Worm (Caenorhabditis elegans) whole organism, mixed stage, embryonic: ENCODE results near the gene B0462.5.

Experiments
- M03D4.4 ChIP-seq: sonication (generic microtip); optimal IDR thresholded peaks from 2 replicates; lab custom pipeline; 2017; ENCODE audit warnings: mild to moderate bottlenecking, missing genetic modification characterization, missing compliant biosample characterization
- bed-3 ChIP-seq: fragments of 200-800 bp; sonication (Bioruptor generic); optimal IDR thresholded peaks from 3 replicates; lab custom pipeline; 2018; ENCODE audit warnings: mild to moderate bottlenecking, missing genetic modification characterization, moderate library complexity, missing compliant biosample characterization
- blmp-1 ChIP-seq: fragments of 150-350 bp; optimal IDR thresholded peaks from 2 replicates; lab custom pipeline; 2014; ENCODE audit warnings: missing biosample characterization, missing genetic modification characterization
- ceh-39 ChIP-seq: fragments of 150-350 bp; optimal IDR thresholded peaks from 2 replicates; lab custom pipeline; 2014; ENCODE audit warnings: missing biosample characterization, missing genetic modification characterization
- ceh-43 ChIP-seq: fragments of 200-800 bp; sonication (Bioruptor generic); optimal IDR thresholded peaks from 2 replicates; lab custom pipeline; 2018; ENCODE audit warnings: mild to moderate bottlenecking, missing genetic modification characterization, moderate library complexity, missing compliant biosample characterization
- ceh-83 ChIP-seq: fragments of 200-800 bp; sonication (Bioruptor generic); optimal IDR thresholded peaks from 2 replicates; lab custom pipeline; 2018; ENCODE audit warnings: mild to moderate bottlenecking, missing genetic modification characterization, missing compliant biosample characterization
- ces-1 ChIP-seq: fragments of 150-350 bp; optimal IDR thresholded peaks from 2 replicates; lab custom pipeline; 2014; ENCODE audit warnings: missing biosample characterization, missing genetic modification reagents, missing genetic modification characterization
- cnd-1 ChIP-seq: fragments of 200-800 bp; sonication (Bioruptor generic); optimal IDR thresholded peaks from 2 replicates; lab custom pipeline; 2018; ENCODE audit warnings: mild to moderate bottlenecking, missing genetic modification characterization, missing compliant biosample characterization
- drap-1 ChIP-seq: fragments of 200-800 bp; sonication (Bioruptor generic); optimal IDR thresholded peaks from 3 replicates; lab custom pipeline; 2018; ENCODE audit warnings: mild to moderate bottlenecking, missing genetic modification characterization, missing compliant biosample characterization
- elt-3 ChIP-seq: fragments of 150-350 bp; optimal IDR thresholded peaks from 2 replicates; lab custom pipeline; 2014; ENCODE audit warnings: missing biosample characterization, missing genetic modification characterization
- flh-1 ChIP-seq: fragments of 200-800 bp; sonication (Bioruptor generic); optimal IDR thresholded peaks from 2 replicates; lab custom pipeline; 2018; ENCODE audit warnings: mild to moderate bottlenecking, missing genetic modification characterization, moderate library complexity, missing compliant biosample characterization
- lin-13 ChIP-seq: fragments of 150-350 bp; optimal IDR thresholded peaks from 2 replicates; lab custom pipeline; 2014; ENCODE audit warnings: missing biosample characterization, missing genetic modification characterization
- lin-32 ChIP-seq: fragments of 200-800 bp; sonication (Bioruptor generic); optimal IDR thresholded peaks from 2 replicates; lab custom pipeline; 2018; ENCODE audit warnings: mild to moderate bottlenecking, missing genetic modification characterization, missing compliant biosample characterization
- lsy-2 ChIP-seq: fragments of 150-350 bp; optimal IDR thresholded peaks from 2 replicates; lab custom pipeline; 2014; ENCODE audit warnings: missing biosample characterization, missing genetic modification characterization
- mab-5 ChIP-seq: fragments of 150-350 bp; optimal IDR thresholded peaks from 2 replicates; lab custom pipeline; 2014; ENCODE audit warnings: missing biosample characterization, missing genetic modification characterization
- mep-1 ChIP-seq: fragments of 150-350 bp; optimal IDR thresholded peaks from 2 replicates; lab custom pipeline; 2017; ENCODE audit warnings: missing biosample characterization, missing genetic modification reagents, missing genetic modification characterization, inconsistent platforms
- mls-2 ChIP-seq: sonication (generic microtip); optimal IDR thresholded peaks from 2 replicates; lab custom pipeline; 2016; ENCODE audit warnings: mild to moderate bottlenecking, missing genetic modification characterization, moderate library complexity, missing compliant biosample characterization
- nhr-12 ChIP-seq: fragments of 150-350 bp; optimal IDR thresholded peaks from 2 replicates; lab custom pipeline; 2014; ENCODE audit warnings: missing biosample characterization, missing genetic modification characterization
- nhr-2 ChIP-seq: fragments of 150-350 bp; optimal IDR thresholded peaks from 2 replicates; lab custom pipeline; 2014; ENCODE audit warnings: missing biosample characterization, missing genetic modification characterization
- nhr-237 ChIP-seq: fragments of 150-350 bp; optimal IDR thresholded peaks from 2 replicates; lab custom pipeline; 2014; ENCODE audit warnings: missing biosample characterization, missing genetic modification characterization
- nhr-76 ChIP-seq: sonication (generic microtip); optimal IDR thresholded peaks from 2 replicates; lab custom pipeline; 2017; ENCODE audit warnings: missing biosample characterization, missing genetic modification characterization
- pha-4 ChIP-seq: fragments of 150-350 bp; optimal IDR thresholded peaks from 2 replicates; lab custom pipeline; 2018; ENCODE audit warnings: missing biosample characterization, missing genetic modification reagents, missing genetic modification characterization
- sem-2 ChIP-seq: fragments of 200-800 bp; sonication (Bioruptor generic); optimal IDR thresholded peaks from 2 replicates; lab custom pipeline; 2018; ENCODE audit warnings: mild to moderate bottlenecking, missing genetic modification characterization, missing compliant biosample characterization
- snpc-4 ChIP-seq: fragments of 150-350 bp; optimal IDR thresholded peaks from 2 replicates; lab custom pipeline; 2014; ENCODE audit warnings: missing biosample characterization, missing genetic modification characterization
- sptf-1 ChIP-seq: sonication (generic microtip); optimal IDR thresholded peaks from 2 replicates; lab custom pipeline; 2017; ENCODE audit warnings: mild to moderate bottlenecking, missing genetic modification characterization, moderate library complexity, missing compliant biosample characterization
- tbx-8 ChIP-seq: fragments of 200-800 bp; sonication (Bioruptor generic); optimal IDR thresholded peaks from 2 replicates; lab custom pipeline; 2018; ENCODE audit warnings: mild to moderate bottlenecking, missing genetic modification characterization, moderate library complexity, missing compliant biosample characterization
- unc-120 ChIP-seq: sonication (generic microtip); optimal IDR thresholded peaks from 2 replicates; lab custom pipeline; 2017; ENCODE audit warnings: missing genetic modification characterization, missing compliant biosample characterization; ENCODE audit not compliant: poor library complexity, severe bottlenecking
- unc-39 ChIP-seq: fragments of 150-350 bp; optimal IDR thresholded peaks from 2 replicates; lab custom pipeline; 2014; ENCODE audit warnings: missing biosample characterization, missing genetic modification characterization
- unc-62 ChIP-seq: fragments of 150-350 bp; optimal IDR thresholded peaks from 2 replicates; lab custom pipeline; 2014; ENCODE audit warnings: missing biosample characterization, missing genetic modification reagents, missing genetic modification characterization
- zip-8 ChIP-seq: fragments of 150-350 bp; optimal IDR thresholded peaks from 2 replicates; lab custom pipeline; 2014; ENCODE audit warnings: missing biosample characterization, missing genetic modification characterization

The B0462.5 gene

DNA sequence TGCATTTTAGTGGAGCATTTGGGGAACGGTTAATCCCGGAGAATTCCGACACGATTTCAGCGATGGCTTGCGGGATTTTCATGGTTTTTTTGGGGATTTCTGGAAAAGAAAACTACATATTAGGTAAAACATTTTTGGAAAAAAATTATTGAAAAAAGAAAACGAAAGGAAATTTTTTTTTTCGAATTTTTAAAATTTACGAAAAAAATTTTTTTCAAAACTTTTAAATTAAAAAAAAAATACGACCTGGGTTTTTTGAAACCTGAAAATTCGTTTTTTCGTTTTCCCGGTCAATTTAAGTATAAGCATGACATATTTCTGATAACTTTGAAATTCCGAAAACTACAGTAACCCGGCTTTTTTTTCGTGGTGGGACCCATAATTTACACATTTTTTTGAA, 16.7 kb upstream of the B0462.5 start, which contains the start of gene C08E8.10:
Gene C08E8.10 (minus strand): TSS at position 101 of the 400 bp plus-strand sequence.
- TF ChIP-seq nhr-237 (tag; lab: Kevin White, UChicago) (no peak), unc-120 (tag; lab: Kevin White, UChicago) (no peak), M03D4.4 (tag; lab: Kevin White, UChicago) (no peak), blmp-1 (tag; lab: Kevin White, UChicago) (no peak), nhr-2 (tag; lab: Kevin White, UChicago) (no peak), zip-8 (tag; lab: Kevin White, UChicago) (no peak), mab-5 (tag; lab: Kevin White, UChicago) (no peak), lin-32 (no peak), nhr-12 (tag; lab: Kevin White, UChicago) (no peak), cnd-1 (tag; lab: Kevin White, UChicago) (no peak), bed-3 (GFP tag; lab: Kevin White, UChicago) (no peak), pha-4 (tag; lab: Kevin White, UChicago) (no peak)

- TF ChIP-seq bed-3 (GFP tag; lab: Kevin White, UChicago) (no peak), ces-1 (GFP tag; lab: Kevin White, UChicago) (no peak), snpc-4 (tag; lab: Kevin White, UChicago) (no peak), blmp-1 (tag; lab: Kevin White, UChicago) (no peak), sem-2 (GFP tag; lab: Kevin White, UChicago) (no peak), drap-1 (GFP tag; lab: Kevin White, UChicago) (no peak), nhr-2 (tag; lab: Kevin White, UChicago) (no peak), lin-32 (no peak), mls-2 (tag; lab: Kevin White, UChicago) (no peak), lin-13 (tag; lab: Kevin White, UChicago) (no peak), ceh-39 (tag; lab: Kevin White, UChicago) (no peak), nhr-12 (tag; lab: Kevin White, UChicago) (no peak), cnd-1 (tag; lab: Kevin White, UChicago) (no peak), mep-1 (tag; lab: Kevin White, UChicago) (no peak)
These were observed 14.5 kb upstream of the B0462.5 start for ce11 chrV:18337643-18338042.

ce11 chrV:18331086-18331485, 8.0 kb upstream of the B0462.5 start, which contains the start of gene B0462.4:
Gene B0462.4 (minus strand): TSS chrV:18331186.
- TF ChIP-seq flh-1 (no peak), unc-62 (GFP tag; lab: Kevin White, UChicago) (no peak), pha-4 (tag; lab: Kevin White, UChicago) (no peak), drap-1 (GFP tag; lab: Kevin White, UChicago) (no peak), unc-120 (tag; lab: Kevin White, UChicago) (no peak), tbx-8 (no peak), sem-2 (GFP tag; lab: Kevin White, UChicago) (no peak), blmp-1 (tag; lab: Kevin White, UChicago) (no peak), ceh-83 (GFP tag; lab: Kevin White, UChicago) (no peak), sptf-1 (tag; lab: Kevin White, UChicago) (no peak), ceh-43 (no peak), mls-2 (tag; lab: Kevin White, UChicago) (no peak), nhr-76 (tag; lab: Kevin White, UChicago) (no peak), lsy-2 (no peak), elt-3 (tag; lab: Kevin White, UChicago) (no peak), bed-3 (GFP tag; lab: Kevin White, UChicago) (no peak), M03D4.4 (tag; lab: Kevin White, UChicago) (no peak), lin-13 (tag; lab: Kevin White, UChicago) (no peak)

DNA sequence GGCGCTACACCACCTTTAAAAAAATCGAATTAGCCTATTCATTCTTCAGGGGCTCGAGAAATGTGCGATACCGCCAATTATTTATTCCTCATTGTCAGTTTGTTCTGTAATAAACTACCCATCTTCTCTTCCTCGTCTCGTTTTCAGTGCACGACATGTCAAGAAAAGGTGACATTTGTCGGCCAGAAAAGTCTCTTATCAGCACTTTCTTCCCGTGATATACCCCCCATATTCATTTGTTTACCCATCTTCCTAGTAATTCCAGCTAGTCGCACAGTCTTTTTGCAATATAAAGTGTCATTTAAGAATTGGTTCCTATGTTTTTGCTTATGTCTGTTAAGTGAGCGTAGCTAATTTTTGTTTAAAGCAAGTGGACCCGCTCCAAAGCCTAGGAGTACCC, 1.4 kb upstream of the B0462.5 start:
- TF ChIP-seq lin-32, result no peak
- TF ChIP-seq nhr-12 (tag; lab: Kevin White, UChicago), result no peak
- TF ChIP-seq nhr-237 (tag; lab: Kevin White, UChicago), result no peak
- TF ChIP-seq lsy-2, result no peak
- TF ChIP-seq ceh-39 (tag; lab: Kevin White, UChicago), result no peak
- no peak for TF ChIP-seq ceh-83 (GFP tag; lab: Kevin White, UChicago)
- TF ChIP-seq M03D4.4 (tag; lab: Kevin White, UChicago), result no peak
- no peak for TF ChIP-seq nhr-2 (tag; lab: Kevin White, UChicago)
- TF ChIP-seq ces-1 (GFP tag; lab: Kevin White, UChicago), result no peak
- no peak for TF ChIP-seq ceh-43
- no peak for TF ChIP-seq pha-4 (tag; lab: Kevin White, UChicago)
- TF ChIP-seq blmp-1 (tag; lab: Kevin White, UChicago), result no peak

- TF ChIP-seq blmp-1 (tag; lab: Kevin White, UChicago) (no peak), sem-2 (GFP tag; lab: Kevin White, UChicago) (no peak), lin-13 (tag; lab: Kevin White, UChicago) (no peak), nhr-76 (tag; lab: Kevin White, UChicago) (no peak), unc-39 (tag; lab: Kevin White, UChicago) (no peak), snpc-4 (tag; lab: Kevin White, UChicago) (no peak), elt-3 (tag; lab: Kevin White, UChicago) (no peak), ceh-43 (no peak), unc-120 (tag; lab: Kevin White, UChicago) (no peak), zip-8 (tag; lab: Kevin White, UChicago) (no peak), lsy-2 (no peak), nhr-12 (tag; lab: Kevin White, UChicago) (no peak), drap-1 (GFP tag; lab: Kevin White, UChicago) (no peak), ces-1 (GFP tag; lab: Kevin White, UChicago) (no peak)
These were observed 4.8 kb downstream of the B0462.5 start, which contains the start of gene fbxb-119 for ce11 chrV:18318312-18318711. Gene fbxb-119 (plus strand): TSS chrV:18318612.
